Worm (Caenorhabditis elegans): ENCODE data around the gene F23A7.4.

F23A7.4 gene

DNA sequence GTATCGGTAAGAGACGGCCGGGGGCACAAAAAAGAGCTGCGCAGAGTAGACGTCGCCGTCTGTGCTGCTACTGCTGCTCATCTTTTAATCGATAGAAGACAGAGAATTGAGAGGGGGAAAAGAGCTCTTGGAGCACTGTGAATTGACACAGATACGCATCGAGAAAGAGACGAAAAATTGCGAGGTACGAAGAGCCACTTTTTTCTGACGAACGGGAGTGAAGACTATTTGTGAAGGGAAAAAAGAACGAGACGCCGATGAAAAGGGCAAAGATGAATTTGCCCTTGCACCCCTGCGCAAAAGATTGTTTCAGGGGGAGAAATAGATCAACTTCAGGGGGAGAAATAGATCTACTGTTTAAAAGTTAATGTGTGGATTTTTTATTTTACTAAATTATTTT is 10.2 kb upstream of the F23A7.4 start (continued):
- peak; percentile 75 for TF ChIP-seq mep-1 (tag; optimal IDR thresholded peaks at IDR 0.05)
- TF ChIP-seq nhr-28 (tag; optimal IDR thresholded peaks at IDR 0.05), result peak; percentile 17
- TF ChIP-seq sdz-12 (GFP tag; optimal IDR thresholded peaks at IDR 0.05), result no peak
- peak; percentile 89 for TF ChIP-seq hmg-1.1 (GFP tag; IDR thresholded peaks at IDR 0.05)
- TF ChIP-seq hlh-11 (tag; optimal IDR thresholded peaks at IDR 0.05), result peak; percentile 27
- peak; percentile 36 for TF ChIP-seq hlh-30 (tag; optimal IDR thresholded peaks at IDR 0.05; ENCODE audit: insufficient read depth)
- peak; percentile 62 for TF ChIP-seq T26A8.4 (GFP tag; IDR thresholded peaks at IDR 0.05)
- peak; percentile 54; the same call in 1 of the 2 replicates for TF ChIP-seq vab-7 (GFP tag; IDR thresholded peaks at IDR 0.05)
- TF ChIP-seq duxl-1 (tag; optimal IDR thresholded peaks at IDR 0.05; ENCODE audit: poor library complexity), result peak; percentile 43
- TF ChIP-seq ceh-28 (tag; optimal IDR thresholded peaks at IDR 0.05), result peak; percentile 13
- TF ChIP-seq lin-1 (GFP tag; IDR thresholded peaks at IDR 0.05), result no peak
- no peak for TF ChIP-seq lin-38 (GFP tag; IDR thresholded peaks at IDR 0.05)
- no peak for TF ChIP-seq arid-1 (GFP tag; conservative IDR thresholded peaks at IDR 0.05)
- TF ChIP-seq nhr-102 (tag; optimal IDR thresholded peaks at IDR 0.05), result no peak
- TF ChIP-seq daf-12 (tag; optimal IDR thresholded peaks at IDR 0.05), result no peak
- peak; percentile 79 for TF ChIP-seq egl-43 (GFP tag; IDR thresholded peaks at IDR 0.05)

DNA sequence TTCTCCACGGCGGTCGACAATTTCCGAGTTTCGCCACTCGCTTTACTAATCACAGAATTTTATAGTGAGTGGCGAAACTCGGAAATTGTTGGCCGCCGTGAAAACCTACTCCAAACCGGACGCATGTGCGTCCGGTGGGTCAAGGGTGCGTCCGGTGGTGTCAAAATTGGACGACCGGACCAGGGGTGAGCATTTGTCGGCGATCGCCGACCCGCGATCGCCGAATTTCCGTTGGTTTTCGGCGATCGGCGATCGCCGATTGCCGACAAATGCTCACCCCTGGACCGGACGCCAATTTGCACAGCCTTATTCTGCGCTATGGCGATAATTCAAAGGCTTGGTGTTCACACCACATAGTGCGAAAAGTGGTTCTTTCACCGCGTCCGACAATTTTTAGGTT is 8.1 kb upstream of the F23A7.4 start:
- TF ChIP-seq daf-16 (GFP tag; optimal IDR thresholded peaks at IDR 0.05) (no peak), daf-16 (tag; optimal IDR thresholded peaks at IDR 0.05) (no peak), snpc-1.2 (GFP tag; IDR thresholded peaks at IDR 0.05) (0 out of 2 replicates have a peak, but pooled peaks have one; percentile 10), nhr-77 (tag; optimal IDR thresholded peaks at IDR 0.05) (no peak), set-16 (GFP tag; IDR thresholded peaks at IDR 0.05) (peak; percentile 86), nhr-48 (tag; optimal IDR thresholded peaks at IDR 0.05) (no peak)

ce11 chrX:16205880-16206279 is 6.5 kb upstream of the F23A7.4 start:
- TF ChIP-seq lin-29 (GFP tag; IDR thresholded peaks at IDR 0.05) (peak; percentile 47; the same call in 1 of the 2 replicates), ces-1 (GFP tag; optimal IDR thresholded peaks at IDR 0.05) (peak; percentile 50), daf-19 (GFP tag; conservative IDR thresholded peaks at IDR 0.05) (no peak), zfp-2 (tag; optimal IDR thresholded peaks at IDR 0.05) (no peak), nhr-237 (tag; optimal IDR thresholded peaks at IDR 0.05) (no peak), spr-1 (tag; optimal IDR thresholded peaks at IDR 0.05) (peak; percentile 69), zfp-3 (GFP tag; conservative IDR thresholded peaks at IDR 0.05) (no peak), zag-1 (tag; optimal IDR thresholded peaks at IDR 0.05) (no peak), egl-43 (GFP tag; IDR thresholded peaks at IDR 0.05) (no peak), dve-1 (tag; optimal IDR thresholded peaks at IDR 0.05; ENCODE audit: insufficient read depth) (peak; percentile 63), fos-1 (tag; optimal IDR thresholded peaks at IDR 0.05) (no peak), snpc-1.2 (GFP tag; IDR thresholded peaks at IDR 0.05) (no peak), sdz-12 (GFP tag; optimal IDR thresholded peaks at IDR 0.05) (no peak), snpc-4 (tag; optimal IDR thresholded peaks at IDR 0.05) (no peak), nhr-48 (tag; optimal IDR thresholded peaks at IDR 0.05) (peak; percentile 36), nhr-42 (GFP tag; IDR thresholded peaks at IDR 0.05) (peak; percentile 83), set-16 (GFP tag; IDR thresholded peaks at IDR 0.05) (no peak), nhr-25 (tag; optimal IDR thresholded peaks at IDR 0.05; ENCODE audit: borderline replicate concordance, insufficient read depth) (no peak), fkh-10 (GFP tag; optimal IDR thresholded peaks at IDR 0.05) (peak; percentile 21), nhr-10 (tag; optimal IDR thresholded peaks at IDR 0.05) (peak; percentile 4), tag-97 (GFP tag; IDR thresholded peaks at IDR 0.05) (no peak), madf-9 (GFP tag; conservative IDR thresholded peaks at IDR 0.05) (no peak), saeg-2 (GFP tag; IDR thresholded peaks at IDR 0.05) (no peak), aha-1 (tag) (peak; percentile 62), aly-2 (tag; optimal IDR thresholded peaks at IDR 0.05) (no peak), ztf-7 (tag; optimal IDR thresholded peaks at IDR 0.05) (peak; percentile 60), lin-15B (tag; optimal IDR thresholded peaks at IDR 0.05) (no peak), Y48G9A.11 (GFP tag; IDR thresholded peaks at IDR 0.05) (no peak), ama-1 (optimal IDR thresholded peaks at IDR 0.05) (no peak), nhr-41 (GFP tag; IDR thresholded peaks at IDR 0.05) (no peak), attf-4 (tag; optimal IDR thresholded peaks at IDR 0.05) (no peak), lin-1 (GFP tag; IDR thresholded peaks at IDR 0.05) (0 out of 2 replicates have a peak, but pooled peaks have one; percentile 33), nhr-77 (tag; optimal IDR thresholded peaks at IDR 0.05) (peak; percentile 90), F10B5.3 (tag; optimal IDR thresholded peaks at IDR 0.05) (peak; percentile 90)

Data from whole organism, L4 larva.